Worm (Caenorhabditis elegans) whole organism, L3 larva: ENCODE results near the gene lgc-4.

ENCODE experiments used
- ama-1 ChIP-seq: fragments of 150-350 bp; optimal IDR thresholded peaks from 2 replicates; lab custom pipeline; 2018
- egl-27 ChIP-seq: sonication (generic microtip); optimal IDR thresholded peaks from 4 replicates; lab custom pipeline; 2017; ENCODE audit warnings: missing biosample characterization, missing genetic modification reagents, missing genetic modification characterization
- fkh-2 ChIP-seq: fragments of 150-350 bp; optimal IDR thresholded peaks from 2 replicates; lab custom pipeline; 2014; ENCODE audit warnings: missing biosample characterization, missing genetic modification reagents, missing genetic modification characterization
- nhr-12 ChIP-seq: fragments of 150-350 bp; optimal IDR thresholded peaks from 2 replicates; lab custom pipeline; 2014; ENCODE audit warnings: missing biosample characterization, missing genetic modification characterization
- nhr-237 ChIP-seq: fragments of 150-350 bp; optimal IDR thresholded peaks from 2 replicates; lab custom pipeline; 2014; ENCODE audit warnings: missing biosample characterization, missing genetic modification characterization
- nhr-76 ChIP-seq: fragments of 150-350 bp; sonication (generic microtip); optimal IDR thresholded peaks from 5 replicates; lab custom pipeline; 2014; ENCODE audit warnings: missing biosample characterization, missing genetic modification characterization
- pqm-1 ChIP-seq: fragments of 150-350 bp; optimal IDR thresholded peaks from 2 replicates; lab custom pipeline; 2017; ENCODE audit warnings: missing biosample characterization, missing genetic modification characterization, inconsistent platforms
- sea-2 ChIP-seq: fragments of 150-350 bp; sonication (generic microtip); optimal IDR thresholded peaks from 4 replicates; lab custom pipeline; 2014; ENCODE audit warnings: missing biosample characterization, missing genetic modification reagents, missing genetic modification characterization
- zag-1 ChIP-seq: fragments of 150-350 bp; optimal IDR thresholded peaks from 2 replicates; lab custom pipeline; 2014; ENCODE audit warnings: missing biosample characterization, missing genetic modification characterization

ce11 chrX:9204986-9205385 lies 37.0 kb downstream of the lgc-4 start:
- TF ChIP-seq pqm-1 (tag; lab: Kevin White, UChicago) = no peak
- no peak for TF ChIP-seq nhr-237 (tag; lab: Kevin White, UChicago)
- TF ChIP-seq fkh-2 = no peak
- TF ChIP-seq sea-2 (GFP tag; lab: Kevin White, UChicago) = no peak
- TF ChIP-seq nhr-76 (tag; lab: Kevin White, UChicago) = no peak
- TF ChIP-seq ama-1 (lab: Kevin White, UChicago) = no peak
- no peak for TF ChIP-seq nhr-12 (tag; lab: Kevin White, UChicago)
- TF ChIP-seq egl-27 (tag; lab: Kevin White, UChicago) = no peak
- TF ChIP-seq zag-1 = no peak
